Worm (Caenorhabditis elegans) whole organism, mixed stage, embryonic: ENCODE measurements around the gene EEED8.4.

ENCODE experiments used
- M03D4.4 ChIP-seq: sonication (generic microtip); optimal IDR thresholded peaks from 2 replicates; lab custom pipeline; 2017; ENCODE audit warnings: mild to moderate bottlenecking, missing genetic modification characterization, missing compliant biosample characterization
- blmp-1 ChIP-seq: fragments of 150-350 bp; optimal IDR thresholded peaks from 2 replicates; lab custom pipeline; 2014; ENCODE audit warnings: missing biosample characterization, missing genetic modification characterization
- ceh-39 ChIP-seq: fragments of 150-350 bp; optimal IDR thresholded peaks from 2 replicates; lab custom pipeline; 2014; ENCODE audit warnings: missing biosample characterization, missing genetic modification characterization
- ceh-43 ChIP-seq: fragments of 200-800 bp; sonication (Bioruptor generic); optimal IDR thresholded peaks from 2 replicates; lab custom pipeline; 2018; ENCODE audit warnings: mild to moderate bottlenecking, missing genetic modification characterization, moderate library complexity, missing compliant biosample characterization
- ceh-83 ChIP-seq: fragments of 200-800 bp; sonication (Bioruptor generic); optimal IDR thresholded peaks from 2 replicates; lab custom pipeline; 2018; ENCODE audit warnings: mild to moderate bottlenecking, missing genetic modification characterization, missing compliant biosample characterization
- ces-1 ChIP-seq: fragments of 150-350 bp; optimal IDR thresholded peaks from 2 replicates; lab custom pipeline; 2014; ENCODE audit warnings: missing biosample characterization, missing genetic modification reagents, missing genetic modification characterization
- cnd-1 ChIP-seq: fragments of 200-800 bp; sonication (Bioruptor generic); optimal IDR thresholded peaks from 2 replicates; lab custom pipeline; 2018; ENCODE audit warnings: mild to moderate bottlenecking, missing genetic modification characterization, missing compliant biosample characterization
- flh-1 ChIP-seq: fragments of 200-800 bp; sonication (Bioruptor generic); optimal IDR thresholded peaks from 2 replicates; lab custom pipeline; 2018; ENCODE audit warnings: mild to moderate bottlenecking, missing genetic modification characterization, moderate library complexity, missing compliant biosample characterization
- ham-2 ChIP-seq: fragments of 200-800 bp; sonication (Bioruptor generic); optimal IDR thresholded peaks from 2 replicates; lab custom pipeline; 2018; ENCODE audit warnings: mild to moderate bottlenecking, missing genetic modification characterization, missing compliant biosample characterization
- hlh-1 ChIP-seq: fragments of 150-350 bp; optimal IDR thresholded peaks from 2 replicates; lab custom pipeline; 2014; ENCODE audit warnings: missing biosample characterization, missing genetic modification reagents, missing genetic modification characterization
- lin-13 ChIP-seq: fragments of 150-350 bp; optimal IDR thresholded peaks from 2 replicates; lab custom pipeline; 2014; ENCODE audit warnings: missing biosample characterization, missing genetic modification characterization
- lin-32 ChIP-seq: fragments of 200-800 bp; sonication (Bioruptor generic); optimal IDR thresholded peaks from 2 replicates; lab custom pipeline; 2018; ENCODE audit warnings: mild to moderate bottlenecking, missing genetic modification characterization, missing compliant biosample characterization
- lsy-2 ChIP-seq: fragments of 150-350 bp; optimal IDR thresholded peaks from 2 replicates; lab custom pipeline; 2014; ENCODE audit warnings: missing biosample characterization, missing genetic modification characterization
- mab-5 ChIP-seq: fragments of 150-350 bp; optimal IDR thresholded peaks from 2 replicates; lab custom pipeline; 2014; ENCODE audit warnings: missing biosample characterization, missing genetic modification characterization
- mep-1 ChIP-seq: fragments of 150-350 bp; optimal IDR thresholded peaks from 2 replicates; lab custom pipeline; 2017; ENCODE audit warnings: missing biosample characterization, missing genetic modification reagents, missing genetic modification characterization, inconsistent platforms
- mls-2 ChIP-seq: sonication (generic microtip); optimal IDR thresholded peaks from 2 replicates; lab custom pipeline; 2016; ENCODE audit warnings: mild to moderate bottlenecking, missing genetic modification characterization, moderate library complexity, missing compliant biosample characterization
- nhr-12 ChIP-seq: fragments of 150-350 bp; optimal IDR thresholded peaks from 2 replicates; lab custom pipeline; 2014; ENCODE audit warnings: missing biosample characterization, missing genetic modification characterization
- nhr-28 ChIP-seq: fragments of 150-350 bp; optimal IDR thresholded peaks from 2 replicates; lab custom pipeline; 2014; ENCODE audit warnings: missing biosample characterization, missing genetic modification characterization
- nhr-76 ChIP-seq: sonication (generic microtip); optimal IDR thresholded peaks from 2 replicates; lab custom pipeline; 2017; ENCODE audit warnings: missing biosample characterization, missing genetic modification characterization
- pha-4 ChIP-seq: fragments of 150-350 bp; optimal IDR thresholded peaks from 2 replicates; lab custom pipeline; 2018; ENCODE audit warnings: missing biosample characterization, missing genetic modification reagents, missing genetic modification characterization
- sem-2 ChIP-seq: fragments of 200-800 bp; sonication (Bioruptor generic); optimal IDR thresholded peaks from 2 replicates; lab custom pipeline; 2018; ENCODE audit warnings: mild to moderate bottlenecking, missing genetic modification characterization, missing compliant biosample characterization
- sptf-1 ChIP-seq: sonication (generic microtip); optimal IDR thresholded peaks from 2 replicates; lab custom pipeline; 2017; ENCODE audit warnings: mild to moderate bottlenecking, missing genetic modification characterization, moderate library complexity, missing compliant biosample characterization
- tbx-8 ChIP-seq: fragments of 200-800 bp; sonication (Bioruptor generic); optimal IDR thresholded peaks from 2 replicates; lab custom pipeline; 2018; ENCODE audit warnings: mild to moderate bottlenecking, missing genetic modification characterization, moderate library complexity, missing compliant biosample characterization
- unc-120 ChIP-seq: sonication (generic microtip); optimal IDR thresholded peaks from 2 replicates; lab custom pipeline; 2017; ENCODE audit warnings: missing genetic modification characterization, missing compliant biosample characterization; ENCODE audit not compliant: poor library complexity, severe bottlenecking
- unc-62 ChIP-seq: fragments of 150-350 bp; optimal IDR thresholded peaks from 2 replicates; lab custom pipeline; 2014; ENCODE audit warnings: missing biosample characterization, missing genetic modification reagents, missing genetic modification characterization
- zip-8 ChIP-seq: fragments of 150-350 bp; optimal IDR thresholded peaks from 2 replicates; lab custom pipeline; 2014; ENCODE audit warnings: missing biosample characterization, missing genetic modification characterization
- ztf-11 ChIP-seq: fragments of 150-350 bp; optimal IDR thresholded peaks from 2 replicates; lab custom pipeline; 2014; ENCODE audit warnings: missing biosample characterization, missing genetic modification characterization

EEED8.4 gene

ce11 chrII:5429522-5430257, 20.6 kb downstream of the EEED8.4 start, which contains the start of the genes F07F6.4 and F07F6.2:
F07F6.4 (minus strand) TSS chrII:5429572.
F07F6.2 (plus strand) TSS chrII:5430207.
- TF ChIP-seq nhr-28 = no peak
- TF ChIP-seq mep-1 (tag; lab: Kevin White, UChicago) = peak; percentile 7
- TF ChIP-seq ces-1 (GFP tag; lab: Kevin White, UChicago) = no peak
- no peak for TF ChIP-seq hlh-1 (tag; lab: Kevin White, UChicago)
- peak; percentile 19 for TF ChIP-seq ceh-83 (GFP tag; lab: Kevin White, UChicago)
- no peak for TF ChIP-seq lin-32 (GFP tag; lab: Kevin White, UChicago)
- TF ChIP-seq tbx-8 (GFP tag; lab: Kevin White, UChicago) = no peak
- TF ChIP-seq pha-4 (tag; lab: Kevin White, UChicago) = no peak
- no peak for TF ChIP-seq cnd-1
- TF ChIP-seq lsy-2 = no peak
- no peak for TF ChIP-seq mls-2
- TF ChIP-seq unc-62 (GFP tag; lab: Kevin White, UChicago) = no peak
- peak; percentile 0 for TF ChIP-seq ham-2 (GFP tag; lab: Kevin White, UChicago)
- no peak for TF ChIP-seq ceh-39
- TF ChIP-seq M03D4.4 (tag; lab: Kevin White, UChicago) = no peak
- TF ChIP-seq flh-1 (GFP tag; lab: Kevin White, UChicago) = no peak
- no peak for TF ChIP-seq nhr-76 (tag; lab: Kevin White, UChicago)
- no peak for TF ChIP-seq nhr-12 (tag; lab: Kevin White, UChicago)
- no peak for TF ChIP-seq blmp-1 (tag; lab: Kevin White, UChicago)

- no peak for TF ChIP-seq unc-120 (tag; lab: Kevin White, UChicago)
- TF ChIP-seq ces-1 (GFP tag; lab: Kevin White, UChicago) = no peak
- no peak for TF ChIP-seq blmp-1 (tag; lab: Kevin White, UChicago)
- no peak for TF ChIP-seq ceh-43 (GFP tag; lab: Kevin White, UChicago)
- no peak for TF ChIP-seq hlh-1 (tag; lab: Kevin White, UChicago)
- no peak for TF ChIP-seq nhr-76 (tag; lab: Kevin White, UChicago)
- TF ChIP-seq lsy-2 = no peak
- no peak for TF ChIP-seq ceh-39
- TF ChIP-seq mls-2 = no peak
- no peak for TF ChIP-seq lin-13 (tag; lab: Kevin White, UChicago)
- no peak for TF ChIP-seq ztf-11 (tag; lab: Kevin White, UChicago)
- no peak for TF ChIP-seq pha-4 (tag; lab: Kevin White, UChicago)
These were observed 23.9 kb downstream of the EEED8.4 start, which contains the start of gene srx-114 for ce11 chrII:5433069-5433468. srx-114 (minus strand) TSS chrII:5433169.

- TF ChIP-seq sptf-1 (no peak), nhr-28 (no peak), ceh-43 (GFP tag; lab: Kevin White, UChicago) (no peak), hlh-1 (tag; lab: Kevin White, UChicago) (no peak), mab-5 (tag; lab: Kevin White, UChicago) (no peak), cnd-1 (no peak), ces-1 (GFP tag; lab: Kevin White, UChicago) (no peak), flh-1 (GFP tag; lab: Kevin White, UChicago) (no peak), blmp-1 (tag; lab: Kevin White, UChicago) (no peak), mls-2 (no peak), ham-2 (GFP tag; lab: Kevin White, UChicago) (no peak), sem-2 (GFP tag; lab: Kevin White, UChicago) (no peak), nhr-76 (tag; lab: Kevin White, UChicago) (no peak), unc-120 (tag; lab: Kevin White, UChicago) (no peak)
These were observed 27.7 kb downstream of the EEED8.4 start, which contains the start of gene dct-5 for ce11 chrII:5436833-5437232. dct-5 (minus strand) TSS chrII:5436933.

- TF ChIP-seq mep-1 (tag; lab: Kevin White, UChicago) = no peak
- no peak for TF ChIP-seq mab-5 (tag; lab: Kevin White, UChicago)
- no peak for TF ChIP-seq ham-2 (GFP tag; lab: Kevin White, UChicago)
These were observed 28.5 kb downstream of the EEED8.4 start, which contains the start of gene F07F6.1 for ce11 chrII:5437586-5437985. F07F6.1 (plus strand) TSS chrII:5437886.

ce11 chrII:5446506-5446905, 37.4 kb downstream of the EEED8.4 start, which contains the start of gene nmr-1:
nmr-1 (minus strand) TSS chrII:5446606.
- TF ChIP-seq ceh-39 (no peak), nhr-76 (tag; lab: Kevin White, UChicago) (no peak), zip-8 (tag; lab: Kevin White, UChicago) (no peak), nhr-28 (no peak), lin-13 (tag; lab: Kevin White, UChicago) (no peak), lsy-2 (no peak), mls-2 (no peak), ces-1 (GFP tag; lab: Kevin White, UChicago) (no peak)
